Fruit fly (Drosophila melanogaster) whole organism, pupa: ENCODE measurements around the gene CG8568.

Experiments
- CG10348 ChIP-seq: fragments of 200-800 bp; sonication (Bioruptor generic); IDR thresholded peaks from 2 replicates; pipeline ENCODE4 v1.3.6; 2022; ENCODE audit warnings: missing biosample characterization, missing genetic modification characterization
- CG12605 ChIP-seq: fragments of 200-800 bp; sonication (Bioruptor generic); IDR thresholded peaks from 2 replicates; pipeline ENCODE4 v1.3.6; 2022; ENCODE audit warnings: missing biosample characterization, missing genetic modification characterization
- CG13204 ChIP-seq: fragments of 200-800 bp; sonication (Bioruptor generic); optimal IDR thresholded peaks from 2 replicates; lab custom pipeline; 2018; ENCODE audit warnings: missing biosample characterization, mild to moderate bottlenecking, missing genetic modification characterization, moderate library complexity
- CG14655 ChIP-seq: fragments of 200-800 bp; sonication (Bioruptor generic); optimal IDR thresholded peaks from 3 replicates; lab custom pipeline; 2017; ENCODE audit warnings: mild to moderate bottlenecking, missing biosample characterization, missing genetic modification reagents, missing genetic modification characterization
- CG15710 ChIP-seq: fragments of 200-800 bp; sonication (Bioruptor generic); optimal IDR thresholded peaks from 2 replicates; lab custom pipeline; 2018; ENCODE audit warnings: missing biosample characterization, mild to moderate bottlenecking, missing genetic modification characterization, moderate library complexity
- CG17806 ChIP-seq: fragments of 200-800 bp; sonication (Bioruptor generic); optimal IDR thresholded peaks from 2 replicates; lab custom pipeline; 2018; ENCODE audit warnings: missing biosample characterization, mild to moderate bottlenecking, missing genetic modification characterization, moderate library complexity
- CG32121 ChIP-seq: fragments of 200-800 bp; sonication (Bioruptor generic); IDR thresholded peaks from 2 replicates; pipeline ENCODE4 v1.3.6; 2022; ENCODE audit warnings: missing biosample characterization, missing genetic modification characterization
- CG34367 ChIP-seq: fragments of 200-800 bp; sonication (Bioruptor generic); optimal IDR thresholded peaks from 2 replicates; lab custom pipeline; 2018; ENCODE audit warnings: missing biosample characterization, mild to moderate bottlenecking, missing genetic modification characterization
- CG4496 ChIP-seq: fragments of 200-800 bp; sonication (Bioruptor generic); IDR thresholded peaks from 3 replicates; pipeline ENCODE4 v1.3.6; 2022; ENCODE audit warnings: missing biosample characterization, missing genetic modification characterization
- CG8159 ChIP-seq: fragments of 200-800 bp; sonication (Bioruptor generic); optimal IDR thresholded peaks from 3 replicates; lab custom pipeline; 2018; ENCODE audit warnings: missing biosample characterization, mild to moderate bottlenecking, missing genetic modification characterization, moderate library complexity
- CG8301 ChIP-seq: fragments of 200-800 bp; sonication (Bioruptor generic); optimal IDR thresholded peaks from 2 replicates; lab custom pipeline; 2018; ENCODE audit warnings: missing biosample characterization, mild to moderate bottlenecking, missing genetic modification characterization
- CG9948 ChIP-seq: fragments of 200-800 bp; sonication (Bioruptor generic); optimal IDR thresholded peaks from 2 replicates; lab custom pipeline; 2018; ENCODE audit warnings: missing biosample characterization, mild to moderate bottlenecking, missing genetic modification characterization, moderate library complexity
- D1 ChIP-seq: fragments of 200-800 bp; sonication (Bioruptor generic); optimal IDR thresholded peaks from 2 replicates; lab custom pipeline; 2018; ENCODE audit warnings: missing biosample characterization, mild to moderate bottlenecking, missing genetic modification characterization, moderate library complexity
- EcR ChIP-seq: fragments of 200-800 bp; sonication (Bioruptor generic); optimal IDR thresholded peaks from 3 replicates; lab custom pipeline; 2019; ENCODE audit warnings: missing biosample characterization, missing genetic modification characterization, mild to moderate bottlenecking, moderate library complexity, missing genetic modification reagents
- Ets98B ChIP-seq: fragments of 200-800 bp; sonication (Bioruptor generic); IDR thresholded peaks from 2 replicates; pipeline ENCODE4 v1.3.6; 2022; ENCODE audit warnings: missing biosample characterization, missing genetic modification characterization
- Pif1A ChIP-seq: fragments of 200-800 bp; sonication (Bioruptor generic); optimal IDR thresholded peaks from 3 replicates; lab custom pipeline; 2016; ENCODE audit warnings: missing biosample characterization, missing genetic modification characterization
- Pif1B ChIP-seq: fragments of 200-800 bp; sonication (Bioruptor generic); optimal IDR thresholded peaks from 3 replicates; lab custom pipeline; 2016; ENCODE audit warnings: missing biosample characterization, missing genetic modification characterization
- Snoo ChIP-seq: fragments of 200-800 bp; sonication (Bioruptor generic); optimal IDR thresholded peaks from 3 replicates; lab custom pipeline; 2017; ENCODE audit warnings: missing biosample characterization, mild to moderate bottlenecking, missing genetic modification characterization, inconsistent platforms
- fd96Ca ChIP-seq: fragments of 200-800 bp; sonication (Bioruptor generic); IDR thresholded peaks from 3 replicates; pipeline ENCODE4 v1.3.6; 2022; ENCODE audit warnings: missing biosample characterization, missing genetic modification characterization
- gl ChIP-seq: fragments of 200-800 bp; sonication (Bioruptor generic); optimal IDR thresholded peaks from 2 replicates; lab custom pipeline; 2018; ENCODE audit warnings: missing biosample characterization, mild to moderate bottlenecking, missing genetic modification characterization
- rn ChIP-seq: fragments of 200-800 bp; sonication (Bioruptor generic); IDR thresholded peaks from 2 replicates; pipeline ENCODE4 v1.3.6; 2022; ENCODE audit warnings: missing biosample characterization, missing genetic modification characterization

CG8568 gene

DNA sequence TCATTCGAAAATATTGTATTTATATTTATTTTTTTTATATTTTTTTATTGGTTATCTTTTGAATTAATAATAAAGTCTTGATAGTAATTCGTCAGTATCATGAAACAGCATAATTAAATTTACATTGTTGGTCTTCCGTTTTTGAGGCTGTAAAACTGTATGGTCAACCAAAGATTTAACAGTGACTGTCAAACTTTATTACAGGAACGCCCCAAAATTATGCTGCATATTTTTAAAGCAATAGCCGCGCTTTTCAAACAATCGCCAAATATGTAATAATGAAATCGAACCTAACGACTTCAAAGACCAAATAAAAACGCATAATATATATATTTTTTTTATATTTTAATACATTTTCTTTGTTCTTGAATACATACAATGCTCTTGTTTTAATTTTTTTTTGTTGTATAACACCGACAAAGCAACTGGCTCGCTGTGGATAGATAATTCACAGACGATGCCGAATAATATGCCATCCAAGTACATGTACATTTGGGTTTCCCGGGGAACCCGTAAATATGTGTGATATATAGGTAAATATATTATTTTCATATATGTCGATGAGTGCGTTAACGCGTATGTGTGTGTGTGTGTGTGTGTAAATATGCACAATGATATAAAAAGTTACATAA is 3.6 kb upstream of the CG8568 start:
- no peak for TF ChIP-seq CG14655 (GFP tag; lab: Kevin White, UChicago)
- no peak for TF ChIP-seq fd96Ca (GFP tag; lab: Robert Waterston, UW)
- TF ChIP-seq D1 (tag; lab: Kevin White, UChicago), result peak; percentile 88

DNA sequence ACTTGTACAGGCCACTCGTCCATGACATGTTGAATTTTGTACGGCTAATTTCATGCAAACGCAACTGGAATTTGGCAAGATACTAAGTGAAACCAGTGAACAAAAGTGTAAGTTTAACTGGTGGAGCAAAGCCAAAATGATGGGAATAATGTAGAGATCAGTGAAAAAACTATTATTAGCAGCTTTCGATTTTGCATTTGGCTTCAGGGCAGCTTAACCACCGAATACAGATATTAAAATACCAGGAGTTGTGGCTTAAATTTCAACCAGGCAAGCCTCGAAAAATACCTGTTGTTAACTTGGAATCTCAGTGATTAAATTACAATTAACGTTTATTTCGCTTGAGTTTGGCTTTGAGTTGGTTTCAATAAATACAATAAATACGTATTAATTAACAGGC is 3.7 kb downstream of the CG8568 start, which contains the start of gene p-cup:
TSS of gene p-cup (minus strand) at position 101 of the 400 bp plus-strand sequence.
- TF ChIP-seq Pif1B (GFP tag; lab: Kevin White, UChicago) (no peak), CG13204 (no peak), CG34367 (tag; lab: Kevin White, UChicago) (no peak), fd96Ca (GFP tag; lab: Robert Waterston, UW) (no peak)

DNA sequence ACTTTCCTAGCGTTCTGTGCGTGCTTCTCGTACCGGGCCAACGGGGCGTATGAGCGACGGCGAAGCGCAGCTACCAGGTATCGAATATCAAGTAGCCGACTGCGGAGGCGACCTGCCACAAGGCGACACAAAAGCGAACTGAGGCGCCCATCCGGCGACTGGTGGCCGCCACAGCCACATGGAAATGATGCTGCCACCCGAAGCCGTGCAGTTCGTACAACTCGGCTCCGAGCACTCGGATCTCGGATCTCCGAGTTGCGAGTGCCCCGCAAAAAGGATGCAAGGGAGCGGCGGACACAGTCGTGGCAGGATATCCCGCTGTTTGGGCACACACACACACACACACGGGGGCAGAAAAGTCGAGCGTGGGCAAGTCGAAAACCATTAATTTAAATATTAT is 8.5 kb downstream of the CG8568 start, which contains the start of the genes CG12994 and CG46464:
TSS of gene CG12994 (minus strand) at position 115 of the 400 bp plus-strand sequence.
TSS of gene CG46464 (minus strand) at position 115 of the 400 bp plus-strand sequence.
- TF ChIP-seq gl (no peak), rn (GFP tag; lab: Robert Waterston, UW) (no peak), fd96Ca (GFP tag; lab: Robert Waterston, UW) (no peak), D1 (tag; lab: Kevin White, UChicago) (no peak), CG14655 (GFP tag; lab: Kevin White, UChicago) (no peak), CG4496 (GFP tag; lab: Robert Waterston, UW) (no peak), CG9948 (tag; lab: Kevin White, UChicago) (no peak), CG10348 (GFP tag; lab: Robert Waterston, UW) (no peak), CG8301 (tag; lab: Kevin White, UChicago) (no peak), CG12605 (no peak), CG8159 (tag; lab: Kevin White, UChicago) (no peak), Pif1A (GFP tag; lab: Kevin White, UChicago) (no peak), Snoo (tag; lab: Kevin White, UChicago) (no peak), CG32121 (no peak), CG15710 (tag; lab: Kevin White, UChicago) (no peak), Pif1B (GFP tag; lab: Kevin White, UChicago) (no peak), CG34367 (tag; lab: Kevin White, UChicago) (no peak), Ets98B (no peak), EcR (no peak)

DNA sequence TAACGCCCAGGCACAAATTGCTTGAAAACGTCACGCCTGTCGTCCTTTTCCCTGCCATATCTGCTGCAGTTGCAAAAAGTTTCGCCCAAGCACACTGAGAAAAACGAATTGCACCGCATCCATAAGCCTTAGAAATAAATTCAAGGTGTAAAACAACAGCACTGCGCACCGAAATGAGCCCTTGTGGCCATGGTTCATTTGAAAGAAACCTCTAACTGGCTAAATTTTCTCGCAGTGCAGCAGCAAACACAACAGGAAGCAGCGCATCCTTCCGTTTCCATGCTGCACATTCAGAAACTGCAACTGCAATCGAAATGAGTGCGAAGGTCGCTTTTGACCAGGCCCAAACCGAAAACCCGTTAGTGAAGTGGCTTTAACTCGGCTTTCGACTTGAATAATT is 28.0 kb downstream of the CG8568 start:
- TF ChIP-seq CG4496 (GFP tag; lab: Robert Waterston, UW) (peak; percentile 61; the same call in 2 of the 3 replicates), rn (GFP tag; lab: Robert Waterston, UW) (no peak), CG32121 (0 out of 2 replicates have a peak, but pooled peaks have one; percentile 19), CG8159 (tag; lab: Kevin White, UChicago) (peak; percentile 23), CG10348 (GFP tag; lab: Robert Waterston, UW) (no peak), CG15710 (tag; lab: Kevin White, UChicago) (no peak), CG12605 (no peak), CG14655 (GFP tag; lab: Kevin White, UChicago) (no peak), fd96Ca (GFP tag; lab: Robert Waterston, UW) (peak; percentile 38; the same call in 1 of the 3 replicates), CG8301 (tag; lab: Kevin White, UChicago) (no peak), CG17806 (tag; lab: Kevin White, UChicago) (no peak), CG13204 (no peak), D1 (tag; lab: Kevin White, UChicago) (no peak), CG34367 (tag; lab: Kevin White, UChicago) (no peak), Ets98B (no peak), gl (no peak), Pif1B (GFP tag; lab: Kevin White, UChicago) (no peak), EcR (no peak), Pif1A (GFP tag; lab: Kevin White, UChicago) (peak; percentile 7), Snoo (tag; lab: Kevin White, UChicago) (no peak), CG9948 (tag; lab: Kevin White, UChicago) (no peak)

DNA sequence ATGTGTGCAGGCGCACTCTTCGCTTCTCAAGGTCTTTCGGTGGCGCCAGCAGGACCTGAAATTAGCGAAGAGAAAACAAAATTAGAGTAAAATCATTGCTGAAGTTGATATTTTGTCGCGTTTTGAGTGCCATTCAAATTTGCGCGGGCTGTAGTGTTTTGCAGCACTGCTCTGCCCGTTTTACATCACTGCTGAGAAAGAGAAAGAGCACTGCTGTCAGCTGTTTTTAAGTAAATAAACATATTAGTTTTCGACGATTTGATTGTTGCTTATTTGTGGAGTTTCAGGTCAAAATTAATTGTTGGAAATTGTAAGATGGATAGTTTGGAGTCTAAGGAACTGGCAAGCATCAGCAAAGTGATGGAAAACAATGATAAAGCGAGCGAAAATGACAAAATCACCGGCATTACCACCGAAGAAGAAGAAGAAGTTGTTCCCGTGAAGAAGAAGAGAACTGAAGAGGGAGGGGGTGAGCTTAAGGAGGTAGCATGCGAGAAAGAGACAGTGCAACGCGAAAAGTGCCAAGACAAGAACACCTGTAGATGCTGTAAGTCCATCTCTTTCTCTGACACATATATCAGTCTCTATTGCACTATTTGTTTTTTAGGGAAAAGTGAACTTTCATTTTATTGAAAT is 28.9 kb downstream of the CG8568 start, which contains the start of gene ENGase:
TSS of gene ENGase (plus strand) at position 282 of the 636 bp plus-strand sequence.
- TF ChIP-seq EcR, result no peak
- TF ChIP-seq fd96Ca (GFP tag; lab: Robert Waterston, UW), result 0 out of 3 replicates have a peak, but pooled peaks have one; percentile 37
- 0 out of 3 replicates have a peak, but pooled peaks have one; percentile 13 for TF ChIP-seq CG4496 (GFP tag; lab: Robert Waterston, UW)
- TF ChIP-seq CG12605, result peak; percentile 24; the same call in 1 of the 2 replicates
- TF ChIP-seq CG13204, result no peak
- no peak for TF ChIP-seq D1 (tag; lab: Kevin White, UChicago)
- no peak for TF ChIP-seq CG14655 (GFP tag; lab: Kevin White, UChicago)
- TF ChIP-seq, all 21 proteins: peak for 3

DNA sequence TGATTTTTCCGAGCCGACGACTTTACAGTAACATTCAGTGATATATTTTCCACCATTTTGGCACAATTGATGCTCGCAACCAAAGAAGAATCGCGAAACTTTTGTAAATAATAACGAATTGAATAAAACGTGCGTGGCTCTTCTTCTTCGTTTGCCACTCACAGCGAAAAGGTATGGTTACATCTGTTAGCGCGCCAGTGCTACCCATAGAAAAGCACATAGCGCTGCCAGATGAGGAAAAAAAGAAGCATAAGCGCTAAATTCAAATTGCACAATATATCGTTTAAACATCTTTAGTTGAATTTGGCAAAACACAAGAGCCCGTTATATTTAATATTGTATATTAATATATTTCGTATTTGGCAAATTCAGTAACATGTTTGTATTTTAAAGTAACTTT is 30.4 kb downstream of the CG8568 start, which contains the start of gene CG8611:
TSS of gene CG8611 (minus strand) at position 159 of the 400 bp plus-strand sequence.
- TF ChIP-seq CG12605 (no peak), gl (no peak), Pif1A (GFP tag; lab: Kevin White, UChicago) (no peak), CG8159 (tag; lab: Kevin White, UChicago) (no peak), D1 (tag; lab: Kevin White, UChicago) (no peak), CG32121 (no peak), fd96Ca (GFP tag; lab: Robert Waterston, UW) (no peak), CG17806 (tag; lab: Kevin White, UChicago) (no peak), CG13204 (no peak)
- TF ChIP-seq, all 21 proteins: peak for 0
